Fruit fly (Drosophila melanogaster) whole organism, embryonic: Measurements from ENCODE around the gene Sk2.
A peak's percentile ranks its signal among the peaks of the same experiment; 100 is the strongest.

Source experiments
- CG10979 ChIP-seq: fragments of 200-800 bp; sonication (Bioruptor generic); optimal IDR thresholded peaks from 2 replicates; lab custom pipeline; 2018; ENCODE audit warnings: missing biosample characterization, mild to moderate bottlenecking, missing genetic modification characterization, moderate library complexity
- CG12659 ChIP-seq: fragments of 200-800 bp; sonication (Bioruptor generic); optimal IDR thresholded peaks from 3 replicates; lab custom pipeline; 2017; ENCODE audit warnings: mild to moderate bottlenecking, missing biosample characterization, missing genetic modification reagents, missing genetic modification characterization
- CG14710 ChIP-seq: fragments of 200-800 bp; sonication (Bioruptor generic); optimal IDR thresholded peaks from 3 replicates; lab custom pipeline; 2019; ENCODE audit warnings: missing biosample characterization, mild to moderate bottlenecking, missing genetic modification characterization, moderate library complexity
- CG15011 ChIP-seq: fragments of 200-800 bp; sonication (Bioruptor generic); optimal IDR thresholded peaks from 3 replicates; lab custom pipeline; 2018; ENCODE audit warnings: missing biosample characterization, mild to moderate bottlenecking, missing genetic modification characterization
- CG17612 ChIP-seq: fragments of 200-800 bp; sonication (Bioruptor generic); IDR thresholded peaks from 2 replicates; pipeline ENCODE4 v1.3.6; 2022; ENCODE audit warnings: missing biosample characterization, missing genetic modification characterization
- CG1832 ChIP-seq: fragments of 200-800 bp; sonication (Bioruptor generic); optimal IDR thresholded peaks from 2 replicates; lab custom pipeline; 2017; ENCODE audit warnings: missing biosample characterization, mild to moderate bottlenecking, missing genetic modification characterization, inconsistent platforms
- CG2712 ChIP-seq: fragments of 200-800 bp; optimal IDR thresholded peaks from 3 replicates; lab custom pipeline; 2019; ENCODE audit warnings: missing biosample characterization, mild to moderate bottlenecking, missing genetic modification characterization, moderate library complexity
- CG32767 ChIP-seq: fragments of 200-800 bp; sonication (Bioruptor generic); IDR thresholded peaks from 2 replicates; pipeline ENCODE4 v1.3.6; 2022; ENCODE audit warnings: missing biosample characterization, missing genetic modification characterization
- CG32772 ChIP-seq: fragments of 200-800 bp; sonication (Bioruptor generic); IDR thresholded peaks from 2 replicates; pipeline ENCODE4 v1.3.6; 2022; ENCODE audit warnings: missing biosample characterization, missing genetic modification characterization
- CG34422 ChIP-seq: fragments of 200-800 bp; sonication (Bioruptor generic); IDR thresholded peaks from 3 replicates; pipeline ENCODE4 v1.3.6; 2022; ENCODE audit warnings: missing biosample characterization, missing genetic modification characterization
- CG4328 ChIP-seq: fragments of 200-800 bp; sonication (Bioruptor generic); optimal IDR thresholded peaks from 3 replicates; lab custom pipeline; 2017; ENCODE audit warnings: missing biosample characterization, missing genetic modification reagents, missing genetic modification characterization
- CG43689 ChIP-seq: fragments of 200-800 bp; sonication (Bioruptor generic); IDR thresholded peaks from 2 replicates; pipeline ENCODE4 v1.3.6; 2022; ENCODE audit warnings: missing biosample characterization, missing genetic modification characterization
- CG7786 ChIP-seq: fragments of 200-800 bp; sonication (Bioruptor generic); optimal IDR thresholded peaks from 2 replicates; lab custom pipeline; 2016; ENCODE audit warnings: missing biosample characterization, missing genetic modification characterization
- CG8290 ChIP-seq, 3 experiments: fragments of 200-800 bp; sonication (Bioruptor generic); optimal IDR thresholded peaks; 2 replicates each; lab custom pipeline; 2016 to 2019; ENCODE audit warnings: missing biosample characterization in 3 of 3, missing genetic modification characterization in 3 of 3, mild to moderate bottlenecking in 2 of 3, moderate library complexity in 1 of 3
- CkIIα-i1 ChIP-seq: fragments of 200-800 bp; sonication (Bioruptor generic); IDR thresholded peaks from 2 replicates; pipeline ENCODE4 v1.3.6; 2022; ENCODE audit warnings: missing biosample characterization, missing genetic modification characterization
- Dip2 ChIP-seq: fragments of 200-800 bp; sonication (Bioruptor generic); IDR thresholded peaks from 2 replicates; pipeline ENCODE4 v1.3.6; 2022; ENCODE audit warnings: missing biosample characterization, missing genetic modification characterization
- Doc3 ChIP-seq: fragments of 200-800 bp; sonication (Bioruptor generic); IDR thresholded peaks from 3 replicates; pipeline ENCODE4 v1.3.6; 2022; ENCODE audit warnings: missing biosample characterization, missing genetic modification characterization; ENCODE audit not compliant: partially characterized antibody
- Ets65A ChIP-seq: fragments of 200-800 bp; sonication (Bioruptor generic); peaks from one replicate; lab custom pipeline; 2016; ENCODE audit warnings: missing biosample characterization, missing genetic modification characterization
- H2.0 ChIP-seq: fragments of 200-800 bp; sonication (Bioruptor generic); IDR thresholded peaks from 2 replicates; pipeline ENCODE4 v1.3.6; 2022; ENCODE audit warnings: missing biosample characterization, missing genetic modification characterization
- HLH54F ChIP-seq: fragments of 200-800 bp; sonication (Bioruptor generic); optimal IDR thresholded peaks from 3 replicates; lab custom pipeline; 2016; ENCODE audit warnings: missing biosample characterization, missing genetic modification characterization
- Hsf ChIP-seq: fragments of 200-800 bp; sonication (Bioruptor generic); optimal IDR thresholded peaks from 3 replicates; lab custom pipeline; 2016; ENCODE audit warnings: missing biosample characterization, missing genetic modification characterization
- Lim3 ChIP-seq: fragments of 200-800 bp; sonication (Bioruptor generic); IDR thresholded peaks from 2 replicates; pipeline ENCODE4 v1.3.6; 2022; ENCODE audit warnings: missing biosample characterization, missing genetic modification characterization
- Mad ChIP-seq: fragments of 200-800 bp; sonication (Bioruptor generic); optimal IDR thresholded peaks from 2 replicates; lab custom pipeline; 2016; ENCODE audit warnings: missing biosample characterization, missing genetic modification characterization
- Rfx ChIP-seq: fragments of 200-800 bp; sonication (Bioruptor generic); IDR thresholded peaks from 2 replicates; pipeline ENCODE4 v1.3.6; 2022; ENCODE audit warnings: missing biosample characterization, missing genetic modification characterization
- Trl ChIP-seq, 3 experiments: fragments of >200 bp in 2 of 3; fragments of 200-800 bp in 1 of 3; sonication (Bioruptor generic) in 1 of 3; optimal IDR thresholded peaks; 2 replicates in 1 of 3; 3 replicates in 2 of 3; lab custom pipeline; 2016 to 2017; ENCODE audit warnings: missing biosample characterization in 1 of 3, missing genetic modification characterization in 1 of 3
- al ChIP-seq: fragments of 200-800 bp; sonication (Bioruptor generic); IDR thresholded peaks from 2 replicates; pipeline ENCODE4 v1.3.6; 2022; ENCODE audit warnings: missing biosample characterization, missing genetic modification characterization
- ash1 ChIP-seq: fragments of 200-800 bp; sonication (Bioruptor generic); optimal IDR thresholded peaks from 2 replicates; lab custom pipeline; 2018; ENCODE audit warnings: missing biosample characterization, mild to moderate bottlenecking, missing genetic modification characterization
- bab2 ChIP-seq: fragments of 200-800 bp; sonication (Bioruptor generic); optimal IDR thresholded peaks from 2 replicates; lab custom pipeline; 2016; ENCODE audit warnings: missing biosample characterization, missing genetic modification characterization
- bcd ChIP-seq: fragments of 200-800 bp; sonication (Bioruptor generic); optimal IDR thresholded peaks from 2 replicates; lab custom pipeline; 2017; ENCODE audit warnings: missing biosample characterization, mild to moderate bottlenecking, missing genetic modification characterization
- br ChIP-seq: fragments of >200 bp; optimal IDR thresholded peaks from 2 replicates; lab custom pipeline; 2017
- chinmo ChIP-seq: fragments of 200-800 bp; sonication (Bioruptor generic); IDR thresholded peaks from 4 replicates; pipeline ENCODE4 v1.3.6; 2022; ENCODE audit warnings: missing biosample characterization, missing genetic modification characterization; ENCODE audit not compliant: partially characterized antibody
- chn ChIP-seq: fragments of 200-800 bp; sonication (Bioruptor generic); optimal IDR thresholded peaks from 2 replicates; lab custom pipeline; 2016; ENCODE audit warnings: missing biosample characterization, missing genetic modification characterization
- crol ChIP-seq: fragments of 200-800 bp; sonication (Bioruptor generic); IDR thresholded peaks from 2 replicates; pipeline ENCODE4 v1.3.6; 2022; ENCODE audit warnings: missing biosample characterization, missing genetic modification characterization
- danr ChIP-seq: fragments of 200-800 bp; sonication (Bioruptor generic); IDR thresholded peaks from 2 replicates; pipeline ENCODE4 v1.3.6; 2022; ENCODE audit warnings: missing biosample characterization, missing genetic modification characterization
- dati ChIP-seq: fragments of 200-800 bp; sonication (Bioruptor generic); IDR thresholded peaks from 2 replicates; pipeline ENCODE4 v1.3.6; 2022; ENCODE audit warnings: missing biosample characterization, missing genetic modification characterization
- ems ChIP-seq: fragments of 200-800 bp; sonication (Bioruptor generic); optimal IDR thresholded peaks from 3 replicates; lab custom pipeline; 2016; ENCODE audit warnings: missing biosample characterization, missing genetic modification characterization
- exex ChIP-seq: fragments of 200-800 bp; sonication (Bioruptor generic); optimal IDR thresholded peaks from 4 replicates; lab custom pipeline; 2018; ENCODE audit warnings: missing biosample characterization, mild to moderate bottlenecking, missing genetic modification characterization, moderate library complexity
- fd64A ChIP-seq: fragments of 200-800 bp; sonication (Bioruptor generic); optimal IDR thresholded peaks from 3 replicates; lab custom pipeline; 2018; ENCODE audit warnings: missing biosample characterization, mild to moderate bottlenecking, missing genetic modification characterization
- ftz-f1 ChIP-seq: fragments of 200-800 bp; sonication (Bioruptor generic); optimal IDR thresholded peaks from 2 replicates; lab custom pipeline; 2016; ENCODE audit warnings: missing biosample characterization, missing genetic modification characterization
- gce ChIP-seq: fragments of 200-800 bp; sonication (Bioruptor generic); IDR thresholded peaks from 3 replicates; pipeline ENCODE4 v1.3.6; 2022; ENCODE audit warnings: missing biosample characterization, missing genetic modification characterization
- her ChIP-seq: fragments of 200-800 bp; sonication (Bioruptor generic); optimal IDR thresholded peaks from 2 replicates; lab custom pipeline; 2016; ENCODE audit warnings: missing biosample characterization, missing genetic modification characterization
- jumu ChIP-seq: fragments of 200-800 bp; sonication (Bioruptor generic); optimal IDR thresholded peaks from 3 replicates; lab custom pipeline; 2016; ENCODE audit warnings: missing biosample characterization, missing genetic modification characterization
- ken ChIP-seq: fragments of 200-800 bp; sonication (Bioruptor generic); IDR thresholded peaks from 3 replicates; pipeline ENCODE4 v1.3.6; 2022; ENCODE audit warnings: missing biosample characterization, missing genetic modification characterization
- knrl ChIP-seq: fragments of 200-800 bp; sonication (Bioruptor generic); IDR thresholded peaks from 3 replicates; pipeline ENCODE4 v1.3.6; 2022; ENCODE audit warnings: missing biosample characterization, missing genetic modification characterization; ENCODE audit not compliant: partially characterized antibody
- pros ChIP-seq: fragments of 200-800 bp; sonication (Bioruptor generic); optimal IDR thresholded peaks from 3 replicates; lab custom pipeline; 2019; ENCODE audit warnings: missing biosample characterization, mild to moderate bottlenecking, missing genetic modification characterization, moderate library complexity
- sima ChIP-seq: fragments of 200-800 bp; sonication (Bioruptor generic); optimal IDR thresholded peaks from 2 replicates; lab custom pipeline; 2016; ENCODE audit warnings: missing biosample characterization, missing genetic modification characterization
- sisA ChIP-seq: fragments of 200-800 bp; sonication (Bioruptor generic); IDR thresholded peaks from 2 replicates; pipeline ENCODE4 v1.3.6; 2022; ENCODE audit warnings: missing biosample characterization, missing genetic modification characterization
- so ChIP-seq: fragments of 200-800 bp; sonication (Bioruptor generic); IDR thresholded peaks from 3 replicates; pipeline ENCODE4 v1.3.6; 2022; ENCODE audit warnings: missing biosample characterization, missing genetic modification characterization
- ssp ChIP-seq: fragments of 200-800 bp; sonication (Bioruptor generic); IDR thresholded peaks from 2 replicates; pipeline ENCODE4 v1.3.6; 2022; ENCODE audit warnings: missing biosample characterization, missing genetic modification characterization
- trem ChIP-seq: fragments of 200-800 bp; optimal IDR thresholded peaks from 3 replicates; lab custom pipeline; 2019; ENCODE audit warnings: missing biosample characterization, mild to moderate bottlenecking, missing genetic modification characterization, moderate library complexity
- trh ChIP-seq: fragments of 200-800 bp; sonication (Bioruptor generic); optimal IDR thresholded peaks from 2 replicates; lab custom pipeline; 2016; ENCODE audit warnings: missing biosample characterization, missing genetic modification characterization
- ttk ChIP-seq: fragments of 200-800 bp; sonication (Bioruptor generic); IDR thresholded peaks from 2 replicates; pipeline ENCODE4 v2.1.2; 2022; ENCODE audit warnings: missing biosample characterization, missing genetic modification characterization
- unc-4 ChIP-seq: fragments of 200-800 bp; sonication (Bioruptor generic); IDR thresholded peaks from 2 replicates; pipeline ENCODE4 v1.3.6; 2022; ENCODE audit warnings: missing biosample characterization, missing genetic modification characterization; ENCODE audit not compliant: partially characterized antibody

The Sk2 gene

DNA sequence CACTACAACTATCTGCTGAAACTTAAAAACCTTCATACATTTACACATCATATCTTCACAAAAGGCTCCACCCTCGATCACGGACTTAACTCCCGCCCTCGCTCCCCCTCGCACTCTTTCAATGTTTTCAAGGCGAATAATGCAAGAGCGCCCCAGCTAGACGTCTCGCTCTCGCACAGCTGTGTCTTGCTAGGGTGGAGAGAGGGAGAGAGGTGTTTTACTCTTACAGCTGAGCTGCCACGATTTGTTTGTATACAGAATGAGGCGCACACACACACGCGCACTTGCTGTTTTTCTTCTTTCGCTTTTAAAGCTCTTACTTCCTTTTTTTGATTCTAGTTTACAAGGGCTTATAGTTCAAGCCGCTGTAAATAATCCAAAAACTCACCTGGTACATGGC, 22.9 kb downstream of the Sk2 start (continued):
- peak; percentile 88 for TF ChIP-seq pros (GFP tag; lab: Kevin White, UChicago)
- TF ChIP-seq Dip2 (GFP tag; lab: Robert Waterston, UW) = no peak
- no peak for TF ChIP-seq CG43689 (GFP tag; lab: Robert Waterston, UW)
- no peak for TF ChIP-seq CG12659 (GFP tag; lab: Kevin White, UChicago)
- TF ChIP-seq al (GFP tag; lab: Robert Waterston, UW) = no peak
- TF ChIP-seq Rfx = no peak
- no peak for TF ChIP-seq trem (tag; lab: Kevin White, UChicago)
- TF ChIP-seq knrl (GFP tag; lab: Robert Waterston, UW) = no peak
- TF ChIP-seq CG17612 (GFP tag; lab: Robert Waterston, UW) = no peak
- no peak for TF ChIP-seq Hsf (GFP tag; lab: Kevin White, UChicago)
- no peak for TF ChIP-seq Doc3 (GFP tag; lab: Robert Waterston, UW)
- TF ChIP-seq ssp (GFP tag; lab: Robert Waterston, UW) = no peak
- TF ChIP-seq CG10979 (tag; lab: Kevin White, UChicago) = no peak
- TF ChIP-seq ttk (GFP tag; lab: Robert Waterston, UW) = no peak
- no peak for TF ChIP-seq ken
- no peak for TF ChIP-seq trh (GFP tag; lab: Kevin White, UChicago)
- TF ChIP-seq chn (GFP tag; lab: Kevin White, UChicago) = peak; percentile 30
- peak; percentile 92 for TF ChIP-seq crol (GFP tag; lab: Robert Waterston, UW)
- TF ChIP-seq sima (GFP tag; lab: Kevin White, UChicago) = no peak
- TF ChIP-seq CG14710 (tag; lab: Kevin White, UChicago) = no peak
- TF ChIP-seq CkIIα-i1 (GFP tag; lab: Robert Waterston, UW) = no peak
- TF ChIP-seq ash1 (GFP tag; lab: Kevin White, UChicago) = no peak
- TF ChIP-seq CG34422 = peak; percentile 50; the same call in 1 of the 3 replicates
- TF ChIP-seq fd64A = no peak
- peak; percentile 95; the same call in 3 of the 4 replicates for TF ChIP-seq chinmo (GFP tag; lab: Robert Waterston, UW)
- no peak for TF ChIP-seq CG4328 (GFP tag; lab: Kevin White, UChicago)
- TF ChIP-seq CG2712 (tag; lab: Kevin White, UChicago) = no peak
- no peak for TF ChIP-seq Lim3 (GFP tag; lab: Robert Waterston, UW)
- TF ChIP-seq br = no peak
- TF ChIP-seq CG32767 (GFP tag; lab: Robert Waterston, UW) = peak; percentile 27; the same call in 1 of the 2 replicates
- TF ChIP-seq CG7786 (GFP tag; lab: Kevin White, UChicago) = no peak
- no peak for TF ChIP-seq ems (GFP tag; lab: Kevin White, UChicago)
- no peak for TF ChIP-seq CG15011
- no peak for TF ChIP-seq exex (tag; lab: Kevin White, UChicago)
- TF ChIP-seq dati (GFP tag; lab: Robert Waterston, UW) = no peak
- TF ChIP-seq her (GFP tag; lab: Kevin White, UChicago) = no peak
- TF ChIP-seq ftz-f1 (GFP tag; lab: Kevin White, UChicago) = peak; percentile 83
- TF ChIP-seq CG1832 = peak; percentile 89
- no peak for TF ChIP-seq HLH54F (GFP tag; lab: Kevin White, UChicago)
- no peak for TF ChIP-seq CG32772 (GFP tag; lab: Robert Waterston, UW)
- no peak for TF ChIP-seq unc-4 (GFP tag; lab: Robert Waterston, UW)
- TF ChIP-seq danr (GFP tag; lab: Robert Waterston, UW) = no peak
- no peak for TF ChIP-seq sisA (GFP tag; lab: Robert Waterston, UW)
- TF ChIP-seq H2.0 (GFP tag; lab: Robert Waterston, UW) = no peak
- TF ChIP-seq gce (GFP tag; lab: Robert Waterston, UW) = no peak
- no peak for TF ChIP-seq so
- no peak for TF ChIP-seq Mad (GFP tag; lab: Kevin White, UChicago)
- TF ChIP-seq CG8290 (GFP tag; optimal IDR thresholded peaks at IDR 0.05; lab: Kevin White, UChicago) = no peak
- peak in 1 of 2 experiments; percentile 17 for TF ChIP-seq CG8290 (tag; optimal IDR thresholded peaks at IDR 0.05; lab: Kevin White, UChicago)
- TF ChIP-seq bab2 (GFP tag; lab: Kevin White, UChicago) = no peak
- TF ChIP-seq Ets65A (GFP tag; lab: Kevin White, UChicago) = no peak
- TF ChIP-seq Trl (optimal IDR thresholded peaks at IDR 0.05; lab: Kevin White, UChicago) = peak; percentile 54 to 61
- TF ChIP-seq Trl (GFP tag; optimal IDR thresholded peaks at IDR 0.05; lab: Kevin White, UChicago) = no peak
- TF ChIP-seq jumu (GFP tag; lab: Kevin White, UChicago) = no peak
- no peak for TF ChIP-seq bcd (GFP tag; lab: Kevin White, UChicago)
